Worm (Caenorhabditis elegans): ENCODE data around the gene R10E9.2.

DNA sequence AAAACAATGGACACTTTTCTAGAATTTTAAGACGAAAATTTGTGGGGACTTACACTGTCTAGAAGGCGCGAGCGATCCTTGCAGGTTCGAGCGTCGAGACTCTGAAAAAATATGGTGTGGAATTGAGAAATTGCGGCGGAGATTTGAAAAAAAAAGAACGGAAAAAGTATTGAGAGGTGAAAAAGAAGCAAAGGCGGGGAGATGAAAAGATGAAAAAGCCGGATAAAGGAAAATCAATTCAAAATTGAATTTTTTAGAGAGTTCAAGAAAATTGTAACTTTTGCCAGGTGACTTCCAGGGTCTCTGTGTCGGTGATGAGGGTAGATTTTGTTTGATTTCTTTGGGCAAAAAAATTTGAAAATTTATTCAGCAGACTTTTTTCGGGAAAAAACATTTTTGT lies 12.2 kb upstream of the R10E9.2 start, which contains the start of gene msi-1:
- no peak for TF ChIP-seq pag-3 (tag; optimal IDR thresholded peaks at IDR 0.05; ENCODE audit: borderline replicate concordance)
- TF ChIP-seq ztf-16 (tag; optimal IDR thresholded peaks at IDR 0.05), result no peak
- TF ChIP-seq ama-1 (optimal IDR thresholded peaks at IDR 0.05), result no peak
- no peak for TF ChIP-seq hlh-30 (tag; optimal IDR thresholded peaks at IDR 0.05; ENCODE audit: insufficient read depth)
- TF ChIP-seq hlh-8 (tag; optimal IDR thresholded peaks at IDR 0.05), result no peak
- no peak for TF ChIP-seq ceh-18 (tag; optimal IDR thresholded peaks at IDR 0.05)
- TF ChIP-seq tbx-2 (tag; optimal IDR thresholded peaks at IDR 0.05), result no peak
- no peak for TF ChIP-seq nfya-1 (tag; optimal IDR thresholded peaks at IDR 0.05)
- no peak for TF ChIP-seq pax-1 (tag; optimal IDR thresholded peaks at IDR 0.05)

Measured in whole organism, late embryonic.